Worm (Caenorhabditis elegans): ENCODE data around the gene srj-53.

DNA sequence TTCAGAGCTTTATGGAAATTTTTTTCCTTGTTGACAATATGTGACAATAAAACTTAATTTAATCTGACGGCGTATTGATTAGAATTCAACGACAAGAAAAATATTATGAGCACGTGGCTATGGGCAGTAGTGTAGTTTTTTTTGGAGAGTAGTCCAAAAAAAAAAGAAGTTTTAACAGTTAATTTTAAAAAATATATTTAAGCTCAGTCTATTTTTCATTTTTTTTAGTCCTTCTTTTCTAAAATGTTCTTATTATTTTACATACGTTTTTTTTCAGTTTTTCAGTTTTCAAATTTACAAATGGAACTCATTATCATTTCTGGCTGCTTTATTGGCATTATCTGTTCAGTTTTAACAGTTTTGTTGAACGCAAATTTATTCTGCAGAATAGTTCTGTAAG, 14.3 kb upstream of the srj-53 start, which contains the start of gene srbc-39:
- TF ChIP-seq nhr-10 (tag; optimal IDR thresholded peaks at IDR 0.05) (no peak), nhr-11 (tag; optimal IDR thresholded peaks at IDR 0.05) (no peak), ztf-11 (tag; optimal IDR thresholded peaks at IDR 0.05) (no peak), lir-3 (tag; optimal IDR thresholded peaks at IDR 0.05) (no peak), lin-15B (tag; optimal IDR thresholded peaks at IDR 0.05) (no peak), nhr-25 (tag; optimal IDR thresholded peaks at IDR 0.05; ENCODE audit: borderline replicate concordance, insufficient read depth) (no peak)

All from whole organism, L4 larva.